Worm (Caenorhabditis elegans) whole organism, L4 larva: ENCODE results near the gene Y55F3AM.11.

Source experiments
- F37D6.2 ChIP-seq: sonication (generic microtip); optimal IDR thresholded peaks from 2 replicates; lab custom pipeline; 2016; ENCODE audit warnings: mild to moderate bottlenecking, missing genetic modification characterization, missing compliant biosample characterization
- F44E2.7 ChIP-seq: fragments of 200-800 bp; sonication (Bioruptor generic); IDR thresholded peaks from 2 replicates; pipeline ENCODE4 v2.1.2; 2022; ENCODE audit warnings: missing genetic modification characterization, missing compliant biosample characterization
- F49E8.2 ChIP-seq: sonication (generic microtip); optimal IDR thresholded peaks from 2 replicates; lab custom pipeline; 2016; ENCODE audit warnings: missing compliant biosample characterization, mild to moderate bottlenecking, missing genetic modification characterization, borderline replicate concordance
- R02D3.7 ChIP-seq: fragments of 150-350 bp; sonication (generic microtip); optimal IDR thresholded peaks from 3 replicates; lab custom pipeline; 2014; ENCODE audit warnings: missing biosample characterization, missing genetic modification characterization
- T26A8.4 ChIP-seq: fragments of 200-800 bp; sonication (Bioruptor generic); IDR thresholded peaks from 2 replicates; pipeline ENCODE4 v1.3.6; 2022; ENCODE audit warnings: missing genetic modification characterization, missing compliant biosample characterization
- Y105C5A.15 ChIP-seq: fragments of 200-800 bp; sonication (Bioruptor generic); IDR thresholded peaks from 2 replicates; pipeline ENCODE4 v1.3.6; 2022; ENCODE audit warnings: missing genetic modification characterization, missing compliant biosample characterization
- Y75B8A.6 ChIP-seq: fragments of 200-800 bp; sonication (Bioruptor generic); IDR thresholded peaks from 2 replicates; pipeline ENCODE4 v1.3.6; 2022; ENCODE audit warnings: missing genetic modification reagents, missing genetic modification characterization, missing compliant biosample characterization
- aha-1 ChIP-seq: fragments of 150-350 bp; peaks from one replicate; lab custom pipeline; 2014; ENCODE audit warnings: missing biosample characterization, missing genetic modification characterization
- ceh-32 ChIP-seq: sonication (generic microtip); optimal IDR thresholded peaks from 2 replicates; lab custom pipeline; 2016; ENCODE audit warnings: mild to moderate bottlenecking, missing genetic modification characterization, missing compliant biosample characterization; ENCODE audit not compliant: poor library complexity
- ces-1 ChIP-seq: fragments of 150-350 bp; sonication (generic microtip); optimal IDR thresholded peaks from 4 replicates; lab custom pipeline; 2014; ENCODE audit warnings: missing biosample characterization, missing genetic modification reagents, missing genetic modification characterization
- cey-2 ChIP-seq: sonication (generic microtip); optimal IDR thresholded peaks from 3 replicates; lab custom pipeline; 2017; ENCODE audit warnings: missing genetic modification characterization, mild to moderate bottlenecking, missing compliant biosample characterization, antibody characterized with exemption, borderline replicate concordance; ENCODE audit not compliant: insufficient read depth
- ctbp-1 ChIP-seq: fragments of 200-800 bp; sonication (Bioruptor generic); IDR thresholded peaks from 2 replicates; pipeline ENCODE4 v1.3.6; 2022; ENCODE audit warnings: missing genetic modification reagents, missing genetic modification characterization, missing compliant biosample characterization
- dmd-6 ChIP-seq: fragments of 200-800 bp; sonication (Bioruptor generic); IDR thresholded peaks from 2 replicates; pipeline ENCODE4 v1.3.6; 2022; ENCODE audit warnings: missing genetic modification reagents, missing genetic modification characterization, missing compliant biosample characterization
- dve-1 ChIP-seq: sonication (generic microtip); optimal IDR thresholded peaks from 2 replicates; lab custom pipeline; 2017; ENCODE audit warnings: antibody characterized with exemption, mild to moderate bottlenecking, missing genetic modification characterization, missing compliant biosample characterization; ENCODE audit not compliant: insufficient read depth
- egl-43 ChIP-seq: fragments of 200-800 bp; sonication (Bioruptor generic); IDR thresholded peaks from 2 replicates; pipeline ENCODE4 v1.3.6; 2022; ENCODE audit warnings: missing genetic modification reagents, missing genetic modification characterization, missing compliant biosample characterization
- gei-8 ChIP-seq: fragments of 200-800 bp; sonication (Bioruptor generic); optimal IDR thresholded peaks from 2 replicates; lab custom pipeline; 2018; ENCODE audit warnings: mild to moderate bottlenecking, missing genetic modification characterization, missing compliant biosample characterization
- hif-1 ChIP-seq, 2 experiments: sonication (generic microtip); optimal IDR thresholded peaks; 2 replicates each; lab custom pipeline; 2016 to 2017; ENCODE audit warnings: missing compliant biosample characterization in 2 of 2, missing genetic modification characterization in 2 of 2, missing genetic modification reagents in 2 of 2, missing genotype in 2 of 2, mild to moderate bottlenecking in 1 of 2
- hlh-11 ChIP-seq: fragments of 200-800 bp; sonication (Bioruptor generic); optimal IDR thresholded peaks from 2 replicates; lab custom pipeline; 2018; ENCODE audit warnings: mild to moderate bottlenecking, missing genetic modification characterization, missing compliant biosample characterization
- hlh-30 ChIP-seq: sonication (generic microtip); optimal IDR thresholded peaks from 2 replicates; lab custom pipeline; 2017; ENCODE audit warnings: antibody characterized with exemption, mild to moderate bottlenecking, missing genetic modification characterization, missing compliant biosample characterization; ENCODE audit not compliant: insufficient read depth
- hmg-1.1 ChIP-seq: fragments of 200-800 bp; sonication (Bioruptor generic); IDR thresholded peaks from 2 replicates; pipeline ENCODE4 v1.3.6; 2022; ENCODE audit warnings: missing genetic modification reagents, missing genetic modification characterization, missing compliant biosample characterization
- lin-1 ChIP-seq: fragments of 200-800 bp; sonication (Bioruptor generic); IDR thresholded peaks from 2 replicates; pipeline ENCODE4 v1.3.6; 2022; ENCODE audit warnings: missing genetic modification reagents, missing genetic modification characterization, missing compliant biosample characterization
- lin-29 ChIP-seq: fragments of 200-800 bp; sonication (Bioruptor generic); IDR thresholded peaks from 2 replicates; pipeline ENCODE4 v1.3.6; 2022; ENCODE audit warnings: missing genetic modification reagents, missing genetic modification characterization, missing compliant biosample characterization
- lin-38 ChIP-seq: fragments of 200-800 bp; sonication (Bioruptor generic); IDR thresholded peaks from 2 replicates; pipeline ENCODE4 v1.3.6; 2022; ENCODE audit warnings: missing genetic modification reagents, missing genetic modification characterization, missing compliant biosample characterization
- lir-3 ChIP-seq: sonication (generic microtip); optimal IDR thresholded peaks from 2 replicates; lab custom pipeline; 2016; ENCODE audit warnings: mild to moderate bottlenecking, missing genetic modification characterization, missing compliant biosample characterization
- lsy-2 ChIP-seq, 2 experiments: fragments of 150-350 bp in 1 of 2; sonication (generic microtip) in 1 of 2; optimal IDR thresholded peaks; 2 replicates each; lab custom pipeline; 2014 to 2017; ENCODE audit warnings: missing biosample characterization in 2 of 2, missing genetic modification characterization in 2 of 2
- madf-9 ChIP-seq: fragments of 200-800 bp; sonication (Bioruptor generic); conservative IDR thresholded peaks from 2 replicates; pipeline ENCODE4 v1.3.6; 2022; ENCODE audit warnings: missing genetic modification reagents, missing genetic modification characterization, missing compliant biosample characterization
- mes-2 ChIP-seq: sonication (generic microtip); optimal IDR thresholded peaks from 2 replicates; lab custom pipeline; 2016; ENCODE audit warnings: missing genotype, mild to moderate bottlenecking, missing genetic modification characterization, missing compliant biosample characterization; ENCODE audit not compliant: poor library complexity, severe bottlenecking
- mxl-2 ChIP-seq: fragments of 200-800 bp; sonication (Bioruptor generic); conservative IDR thresholded peaks from 2 replicates; pipeline ENCODE4 v1.3.6; 2022; ENCODE audit warnings: missing genetic modification reagents, missing genetic modification characterization, missing compliant biosample characterization
- mxl-3 ChIP-seq: fragments of 200-800 bp; sonication (Bioruptor generic); optimal IDR thresholded peaks from 2 replicates; lab custom pipeline; 2018; ENCODE audit warnings: mild to moderate bottlenecking, missing genetic modification characterization, missing compliant biosample characterization
- nhr-102 ChIP-seq: sonication (generic microtip); optimal IDR thresholded peaks from 2 replicates; lab custom pipeline; 2016; ENCODE audit warnings: mild to moderate bottlenecking, missing genetic modification characterization, moderate library complexity, missing compliant biosample characterization
- nhr-111 ChIP-seq: fragments of 200-800 bp; sonication (Bioruptor generic); optimal IDR thresholded peaks from 2 replicates; lab custom pipeline; 2018; ENCODE audit warnings: mild to moderate bottlenecking, missing genetic modification characterization, missing compliant biosample characterization
- nhr-25 ChIP-seq: sonication (generic microtip); optimal IDR thresholded peaks from 2 replicates; lab custom pipeline; 2017; ENCODE audit warnings: missing genetic modification characterization, mild to moderate bottlenecking, missing compliant biosample characterization, antibody characterized with exemption, moderate library complexity, borderline replicate concordance; ENCODE audit not compliant: insufficient read depth
- nhr-28 ChIP-seq: fragments of 150-350 bp; optimal IDR thresholded peaks from 2 replicates; lab custom pipeline; 2014; ENCODE audit warnings: missing biosample characterization, missing genetic modification characterization
- nhr-41 ChIP-seq: fragments of 200-800 bp; sonication (Bioruptor generic); IDR thresholded peaks from 2 replicates; pipeline ENCODE4 v1.3.6; 2022; ENCODE audit warnings: missing genetic modification reagents, missing genetic modification characterization, missing compliant biosample characterization
- nhr-48 ChIP-seq: sonication (generic microtip); optimal IDR thresholded peaks from 2 replicates; lab custom pipeline; 2016; ENCODE audit warnings: mild to moderate bottlenecking, missing genetic modification characterization, missing compliant biosample characterization
- nhr-6 ChIP-seq: fragments of 150-350 bp; optimal IDR thresholded peaks from 2 replicates; lab custom pipeline; 2014; ENCODE audit warnings: missing biosample characterization, missing genetic modification characterization
- nhr-77 ChIP-seq: fragments of 150-350 bp; optimal IDR thresholded peaks from 2 replicates; lab custom pipeline; 2014; ENCODE audit warnings: missing biosample characterization, missing genetic modification characterization
- pha-4 ChIP-seq, 2 experiments: fragments of 150-350 bp in 1 of 2; fragments of 200-800 bp in 1 of 2; sonication (Bioruptor generic) in 1 of 2; IDR thresholded peaks in 1 of 2; optimal IDR thresholded peaks in 1 of 2; 2 replicates each; pipeline versions ENCODE4 v1.3.6 to Lab custom; 2014 to 2022; ENCODE audit warnings: missing genetic modification characterization in 2 of 2, missing genetic modification reagents in 2 of 2, missing biosample characterization in 1 of 2, missing compliant biosample characterization in 1 of 2
- php-3 ChIP-seq: fragments of 200-800 bp; sonication (Bioruptor generic); IDR thresholded peaks from 2 replicates; pipeline ENCODE4 v1.3.6; 2022; ENCODE audit warnings: missing genetic modification reagents, missing genetic modification characterization, missing compliant biosample characterization
- pqm-1 ChIP-seq: sonication (generic microtip); optimal IDR thresholded peaks from 2 replicates; lab custom pipeline; 2017; ENCODE audit warnings: missing biosample characterization, missing genetic modification characterization
- rbr-2 ChIP-seq: sonication (generic microtip); optimal IDR thresholded peaks from 2 replicates; lab custom pipeline; 2016; ENCODE audit warnings: missing genotype, missing genetic modification characterization, missing compliant biosample characterization
- saeg-2 ChIP-seq: fragments of 200-800 bp; sonication (Bioruptor generic); IDR thresholded peaks from 2 replicates; pipeline ENCODE4 v1.3.6; 2022; ENCODE audit warnings: missing genetic modification reagents, missing genetic modification characterization, missing compliant biosample characterization
- snpc-1.2 ChIP-seq: fragments of 200-800 bp; sonication (Bioruptor generic); IDR thresholded peaks from 2 replicates; pipeline ENCODE4 v1.3.6; 2022; ENCODE audit warnings: missing genetic modification reagents, missing genetic modification characterization, missing compliant biosample characterization
- spr-1 ChIP-seq: sonication (generic microtip); optimal IDR thresholded peaks from 2 replicates; lab custom pipeline; 2016; ENCODE audit warnings: mild to moderate bottlenecking, missing genetic modification characterization, missing compliant biosample characterization
- spr-3 ChIP-seq: fragments of 200-800 bp; sonication (Bioruptor generic); optimal IDR thresholded peaks from 2 replicates; lab custom pipeline; 2018; ENCODE audit warnings: mild to moderate bottlenecking, missing genetic modification characterization, missing compliant biosample characterization
- unc-62 ChIP-seq, 3 experiments: fragments of 150-350 bp in 1 of 3; sonication (generic microtip); optimal IDR thresholded peaks in 2 of 3; peaks in 1 of 3; 1 replicate in 1 of 3; 2 replicates in 2 of 3; lab custom pipeline; 2014 to 2017; ENCODE audit warnings: missing biosample characterization in 3 of 3, missing genetic modification characterization in 3 of 3, missing genetic modification reagents in 3 of 3, missing genotype in 1 of 3
- zag-1 ChIP-seq: fragments of 150-350 bp; optimal IDR thresholded peaks from 2 replicates; lab custom pipeline; 2014; ENCODE audit warnings: missing biosample characterization, missing genetic modification characterization

The Y55F3AM.11 gene

ce11 chrIV:1067430-1067829, 23.2 kb upstream of the Y55F3AM.11 start, which contains the start of gene znf-782:
znf-782 (minus strand) TSS chrIV:1067525.
- TF ChIP-seq hif-1 (tag; optimal IDR thresholded peaks at IDR 0.05; lab: Kevin White, UChicago): peak in 1 of 2 experiments; percentile 92
- peak; percentile 41 for TF ChIP-seq nhr-111 (GFP tag; lab: Kevin White, UChicago)
- TF ChIP-seq ceh-32: peak; percentile 25
- peak; percentile 67 for TF ChIP-seq saeg-2
- TF ChIP-seq nhr-25 (tag; lab: Kevin White, UChicago): no peak
- peak; percentile 82 for TF ChIP-seq hmg-1.1 (GFP tag; lab: Robert Waterston, UW)
- TF ChIP-seq pqm-1 (tag; lab: Kevin White, UChicago): peak; percentile 47
- peak; percentile 51; the same call in 1 of the 2 replicates for TF ChIP-seq lin-1
- TF ChIP-seq lin-29: 0 out of 2 replicates have a peak, but pooled peaks have one; percentile 6
- peak; percentile 95 for TF ChIP-seq hlh-11 (tag; lab: Kevin White, UChicago)
- no peak for TF ChIP-seq Y105C5A.15 (GFP tag; lab: Robert Waterston, UW)
- no peak for TF ChIP-seq mxl-2 (GFP tag; lab: Robert Waterston, UW)
- peak; percentile 62 for TF ChIP-seq hlh-30 (tag; lab: Kevin White, UChicago)
- peak; percentile 15 for TF ChIP-seq nhr-6 (tag; lab: Kevin White, UChicago)
- peak; percentile 53 for TF ChIP-seq dve-1 (tag; lab: Kevin White, UChicago)
- TF ChIP-seq F49E8.2 (tag; lab: Kevin White, UChicago): no peak
- TF ChIP-seq R02D3.7: no peak
- peak; percentile 67 for TF ChIP-seq php-3 (GFP tag; lab: Robert Waterston, UW)
- peak; percentile 59 for TF ChIP-seq T26A8.4 (GFP tag; lab: Robert Waterston, UW)
- peak; percentile 35 for TF ChIP-seq rbr-2 (tag; lab: Kevin White, UChicago)
- peak; percentile 2 for TF ChIP-seq spr-3
- TF ChIP-seq F37D6.2 (tag; lab: Kevin White, UChicago): peak; percentile 65
- no peak for TF ChIP-seq Y75B8A.6 (GFP tag; lab: Robert Waterston, UW)
- TF ChIP-seq nhr-77 (tag; lab: Kevin White, UChicago): peak; percentile 55
- no peak for TF ChIP-seq unc-62 (GFP tag; optimal IDR thresholded peaks at IDR 0.05 in 1 of 2; lab: Kevin White, UChicago)
- no peak for TF ChIP-seq unc-62 (tag; optimal IDR thresholded peaks at IDR 0.05; lab: Kevin White, UChicago)
- no peak for TF ChIP-seq lir-3 (tag; lab: Kevin White, UChicago)
- TF ChIP-seq zag-1 (tag; lab: Kevin White, UChicago): no peak
- peak; percentile 30; the same call in 1 of the 2 replicates for TF ChIP-seq lin-38 (GFP tag; lab: Robert Waterston, UW)
- TF ChIP-seq ctbp-1 (GFP tag; lab: Robert Waterston, UW): peak; percentile 65
- TF ChIP-seq pha-4 (GFP tag; IDR thresholded peaks at IDR 0.05; lab: Robert Waterston, UW): peak; percentile 67; the same call in 1 of the 2 replicates
- no peak for TF ChIP-seq pha-4 (tag; optimal IDR thresholded peaks at IDR 0.05; lab: Kevin White, UChicago)
- TF ChIP-seq nhr-48 (tag; lab: Kevin White, UChicago): peak; percentile 65
- peak; percentile 35 for TF ChIP-seq nhr-102 (tag; lab: Kevin White, UChicago)
- TF ChIP-seq mxl-3 (GFP tag; lab: Kevin White, UChicago): peak; percentile 8
- 0 out of 2 replicates have a peak, but pooled peaks have one; percentile 44 for TF ChIP-seq snpc-1.2
- TF ChIP-seq F44E2.7 (GFP tag; lab: Robert Waterston, UW): no peak
- peak in 1 of 2 experiments; percentile 1 for TF ChIP-seq lsy-2 (tag; optimal IDR thresholded peaks at IDR 0.05; lab: Kevin White, UChicago)
- TF ChIP-seq mes-2: peak; percentile 30
- no peak for TF ChIP-seq cey-2 (tag; lab: Kevin White, UChicago)
- peak; percentile 80 for TF ChIP-seq egl-43 (GFP tag; lab: Robert Waterston, UW)
- TF ChIP-seq aha-1 (tag; lab: Kevin White, UChicago): peak; percentile 94
- no peak for TF ChIP-seq ces-1 (GFP tag; lab: Kevin White, UChicago)
- TF ChIP-seq nhr-41 (GFP tag; lab: Robert Waterston, UW): 0 out of 2 replicates have a peak, but pooled peaks have one; percentile 27
- peak; percentile 95 for TF ChIP-seq madf-9 (GFP tag; lab: Robert Waterston, UW)
- TF ChIP-seq dmd-6 (GFP tag; lab: Robert Waterston, UW): peak; percentile 41; the same call in 1 of the 2 replicates
- TF ChIP-seq spr-1 (tag; lab: Kevin White, UChicago): peak; percentile 87
- no peak for TF ChIP-seq gei-8 (GFP tag; lab: Kevin White, UChicago)
- TF ChIP-seq nhr-28 (tag; lab: Kevin White, UChicago): peak; percentile 52
